Fruit fly (Drosophila melanogaster) whole organism, embryonic: ENCODE results near the gene GILT3.

Experiments
- Atf6 ChIP-seq: fragments of 200-800 bp; sonication (Bioruptor generic); IDR thresholded peaks from 2 replicates; pipeline ENCODE4 v1.3.6; 2022; ENCODE audit warnings: missing biosample characterization, missing genetic modification characterization
- Blimp-1 ChIP-seq: fragments of 200-800 bp; sonication (Bioruptor generic); optimal IDR thresholded peaks from 3 replicates; lab custom pipeline; 2018; ENCODE audit warnings: missing biosample characterization, missing genetic modification characterization, mild to moderate bottlenecking, moderate library complexity, missing genetic modification reagents
- CG10543 ChIP-seq: fragments of 200-800 bp; sonication (Bioruptor generic); optimal IDR thresholded peaks from 3 replicates; lab custom pipeline; 2017; ENCODE audit warnings: missing biosample characterization, mild to moderate bottlenecking, missing genetic modification characterization, moderate library complexity
- CG12219 ChIP-seq: fragments of 200-800 bp; sonication (Bioruptor generic); optimal IDR thresholded peaks from 3 replicates; lab custom pipeline; 2018; ENCODE audit warnings: missing biosample characterization, mild to moderate bottlenecking, missing genetic modification characterization
- CG17385 ChIP-seq: fragments of 200-800 bp; sonication (Bioruptor generic); optimal IDR thresholded peaks from 3 replicates; lab custom pipeline; 2018; ENCODE audit warnings: missing biosample characterization, mild to moderate bottlenecking, missing genetic modification characterization
- CG1792 ChIP-seq: fragments of 200-800 bp; sonication (Bioruptor generic); optimal IDR thresholded peaks from 2 replicates; lab custom pipeline; 2016; ENCODE audit warnings: missing biosample characterization, missing genetic modification characterization
- CG18011 ChIP-seq: fragments of 200-800 bp; sonication (Bioruptor generic); optimal IDR thresholded peaks from 2 replicates; lab custom pipeline; 2017; ENCODE audit warnings: missing biosample characterization, missing genetic modification characterization, mild to moderate bottlenecking, moderate library complexity, missing genotype
- CG18476 ChIP-seq: fragments of 200-800 bp; sonication (Bioruptor generic); optimal IDR thresholded peaks from 2 replicates; lab custom pipeline; 2016; ENCODE audit warnings: missing biosample characterization, mild to moderate bottlenecking, missing genetic modification characterization
- CG2202 ChIP-seq: fragments of 200-800 bp; sonication (Bioruptor generic); optimal IDR thresholded peaks from 2 replicates; lab custom pipeline; 2018; ENCODE audit warnings: missing biosample characterization, mild to moderate bottlenecking, missing genetic modification characterization
- CG2678 ChIP-seq: fragments of 200-800 bp; sonication (Bioruptor generic); optimal IDR thresholded peaks from 3 replicates; lab custom pipeline; 2019; ENCODE audit warnings: missing biosample characterization, mild to moderate bottlenecking, missing genetic modification characterization, moderate library complexity
- CG2712 ChIP-seq: fragments of 200-800 bp; optimal IDR thresholded peaks from 3 replicates; lab custom pipeline; 2019; ENCODE audit warnings: missing biosample characterization, mild to moderate bottlenecking, missing genetic modification characterization, moderate library complexity
- CG31224 ChIP-seq: fragments of 200-800 bp; sonication (Bioruptor generic); IDR thresholded peaks from 2 replicates; pipeline ENCODE4 v1.3.6; 2022; ENCODE audit warnings: missing biosample characterization, missing genetic modification characterization
- CG31441 ChIP-seq: fragments of 200-800 bp; sonication (Bioruptor generic); IDR thresholded peaks from 2 replicates; pipeline ENCODE4 v1.3.6; 2022; ENCODE audit warnings: missing biosample characterization, missing genetic modification characterization
- CG3726 ChIP-seq: fragments of 200-800 bp; sonication (Bioruptor generic); IDR thresholded peaks from 3 replicates; pipeline ENCODE4, ENCODE4 v1.3.6; 2022; ENCODE audit warnings: missing biosample characterization, missing genetic modification characterization
- CG4404 ChIP-seq: fragments of 200-800 bp; sonication (Bioruptor generic); IDR thresholded peaks from 2 replicates; pipeline ENCODE4 v1.3.6; 2022; ENCODE audit warnings: missing biosample characterization, missing genetic modification characterization
- CG4707 ChIP-seq: fragments of 200-800 bp; sonication (Bioruptor generic); optimal IDR thresholded peaks from 2 replicates; lab custom pipeline; 2018; ENCODE audit warnings: missing biosample characterization, mild to moderate bottlenecking, missing genetic modification characterization, moderate library complexity
- CG4820 ChIP-seq: fragments of 200-800 bp; sonication (Bioruptor generic); optimal IDR thresholded peaks from 3 replicates; lab custom pipeline; 2016; ENCODE audit warnings: missing biosample characterization, missing genetic modification characterization
- CG6254 ChIP-seq: fragments of 200-800 bp; sonication (Bioruptor generic); optimal IDR thresholded peaks from 3 replicates; lab custom pipeline; 2017; ENCODE audit warnings: mild to moderate bottlenecking, missing biosample characterization, missing genetic modification reagents, missing genetic modification characterization
- CG8359 ChIP-seq: fragments of 200-800 bp; sonication (Bioruptor generic); optimal IDR thresholded peaks from 2 replicates; lab custom pipeline; 2017; ENCODE audit warnings: missing biosample characterization, mild to moderate bottlenecking, missing genetic modification characterization, borderline replicate concordance
- CG8478 ChIP-seq: fragments of >200 bp; optimal IDR thresholded peaks from 2 replicates; lab custom pipeline; 2018
- CHES-1-like ChIP-seq: fragments of 200-800 bp; sonication (Bioruptor generic); optimal IDR thresholded peaks from 2 replicates; lab custom pipeline; 2016; ENCODE audit warnings: missing biosample characterization, missing genetic modification characterization
- CoRest ChIP-seq: fragments of 200-800 bp; sonication (Bioruptor generic); optimal IDR thresholded peaks from 3 replicates; lab custom pipeline; 2018; ENCODE audit warnings: missing biosample characterization, mild to moderate bottlenecking, missing genetic modification characterization, moderate library complexity
- H15 ChIP-seq: fragments of 200-800 bp; sonication (Bioruptor generic); IDR thresholded peaks from 3 replicates; pipeline ENCODE4 v1.3.6; 2022; ENCODE audit warnings: missing biosample characterization, missing genetic modification characterization
- Lhr ChIP-seq: fragments of 200-800 bp; sonication (Bioruptor generic); optimal IDR thresholded peaks from 3 replicates; lab custom pipeline; 2017; ENCODE audit warnings: mild to moderate bottlenecking, missing biosample characterization, missing genetic modification reagents, missing genetic modification characterization
- Lim3 ChIP-seq: fragments of 200-800 bp; sonication (Bioruptor generic); IDR thresholded peaks from 2 replicates; pipeline ENCODE4 v1.3.6; 2022; ENCODE audit warnings: missing biosample characterization, missing genetic modification characterization
- Myb ChIP-seq: fragments of 200-800 bp; sonication (Bioruptor generic); optimal IDR thresholded peaks from 2 replicates; lab custom pipeline; 2016; ENCODE audit warnings: missing biosample characterization, missing genetic modification characterization
- Sox102F ChIP-seq: fragments of 200-800 bp; sonication (Bioruptor generic); optimal IDR thresholded peaks from 2 replicates; lab custom pipeline; 2018; ENCODE audit warnings: missing biosample characterization, mild to moderate bottlenecking, missing genetic modification characterization, moderate library complexity
- aop ChIP-seq: fragments of 200-800 bp; sonication (Bioruptor generic); IDR thresholded peaks from 2 replicates; pipeline ENCODE4 v1.3.6; 2022; ENCODE audit warnings: missing biosample characterization, missing genetic modification characterization
- chif ChIP-seq, 2 experiments: fragments of 200-800 bp; sonication (Bioruptor generic); optimal IDR thresholded peaks; 3 replicates each; lab custom pipeline; 2016; ENCODE audit warnings: missing biosample characterization in 2 of 2, missing genetic modification characterization in 2 of 2
- chm ChIP-seq: fragments of 200-800 bp; sonication (Bioruptor generic); IDR thresholded peaks from 2 replicates; pipeline ENCODE4 v1.3.6; 2022; ENCODE audit warnings: missing biosample characterization, missing genetic modification characterization
- ems ChIP-seq: fragments of 200-800 bp; sonication (Bioruptor generic); optimal IDR thresholded peaks from 3 replicates; lab custom pipeline; 2016; ENCODE audit warnings: missing biosample characterization, missing genetic modification characterization
- ftz-f1 ChIP-seq: fragments of 200-800 bp; sonication (Bioruptor generic); optimal IDR thresholded peaks from 2 replicates; lab custom pipeline; 2016; ENCODE audit warnings: missing biosample characterization, missing genetic modification characterization
- fu2 ChIP-seq: fragments of 200-800 bp; sonication (Bioruptor generic); optimal IDR thresholded peaks from 2 replicates; lab custom pipeline; 2016; ENCODE audit warnings: missing biosample characterization, missing genetic modification characterization
- grn ChIP-seq: fragments of 200-800 bp; sonication (Bioruptor generic); optimal IDR thresholded peaks from 3 replicates; lab custom pipeline; 2017; ENCODE audit warnings: missing biosample characterization, missing genetic modification characterization
- hkb ChIP-seq, 2 experiments: fragments of 200-800 bp in 1 of 2; fragments of >200 bp in 1 of 2; sonication (Bioruptor generic) in 1 of 2; IDR thresholded peaks in 1 of 2; optimal IDR thresholded peaks in 1 of 2; 2 replicates each; pipeline versions ENCODE4 v1.3.6 to Lab custom; 2017 to 2022; ENCODE audit warnings: missing biosample characterization in 1 of 2, missing genetic modification characterization in 1 of 2
- insv ChIP-seq, 2 experiments: fragments of 200-800 bp; sonication (Bioruptor generic); optimal IDR thresholded peaks; 3 replicates each; lab custom pipeline; 2016 to 2018; ENCODE audit warnings: missing biosample characterization in 2 of 2, missing genetic modification characterization in 2 of 2
- jumu ChIP-seq: fragments of 200-800 bp; sonication (Bioruptor generic); optimal IDR thresholded peaks from 3 replicates; lab custom pipeline; 2016; ENCODE audit warnings: missing biosample characterization, missing genetic modification characterization
- lab ChIP-seq: fragments of 200-800 bp; sonication (Bioruptor generic); optimal IDR thresholded peaks from 3 replicates; lab custom pipeline; 2017; ENCODE audit warnings: missing biosample characterization, missing genetic modification characterization, mild to moderate bottlenecking, moderate library complexity, missing genetic modification reagents
- p53 ChIP-seq: fragments of 200-800 bp; sonication (Bioruptor generic); optimal IDR thresholded peaks from 2 replicates; lab custom pipeline; 2016; ENCODE audit warnings: missing biosample characterization, missing genetic modification characterization
- pros ChIP-seq: fragments of 200-800 bp; sonication (Bioruptor generic); optimal IDR thresholded peaks from 3 replicates; lab custom pipeline; 2019; ENCODE audit warnings: missing biosample characterization, mild to moderate bottlenecking, missing genetic modification characterization, moderate library complexity
- psq ChIP-seq: fragments of 200-800 bp; sonication (Bioruptor generic); optimal IDR thresholded peaks from 2 replicates; lab custom pipeline; 2017; ENCODE audit warnings: missing biosample characterization, missing genetic modification characterization
- pum ChIP-seq: fragments of 200-800 bp; sonication (Bioruptor generic); optimal IDR thresholded peaks from 2 replicates; lab custom pipeline; 2016; ENCODE audit warnings: missing biosample characterization, missing genetic modification characterization
- sc ChIP-seq, 3 experiments: fragments of >200 bp in 2 of 3; fragments of 200-800 bp in 1 of 3; sonication (Bioruptor generic) in 1 of 3; optimal IDR thresholded peaks; 2 replicates in 2 of 3; 3 replicates in 1 of 3; lab custom pipeline; 2017; ENCODE audit warnings: mild to moderate bottlenecking in 1 of 3, missing biosample characterization in 1 of 3, missing genetic modification characterization in 1 of 3, missing genetic modification reagents in 1 of 3
- ssp ChIP-seq: fragments of 200-800 bp; sonication (Bioruptor generic); IDR thresholded peaks from 2 replicates; pipeline ENCODE4 v1.3.6; 2022; ENCODE audit warnings: missing biosample characterization, missing genetic modification characterization
- stc ChIP-seq: fragments of 200-800 bp; sonication (Bioruptor generic); IDR thresholded peaks from 2 replicates; pipeline ENCODE4 v1.3.6; 2022; ENCODE audit warnings: missing biosample characterization, missing genetic modification characterization
- tgo ChIP-seq: fragments of 200-800 bp; sonication (Bioruptor generic); IDR thresholded peaks from 3 replicates; pipeline ENCODE4 v1.3.6; 2022; ENCODE audit warnings: missing biosample characterization, missing genetic modification characterization
- unpg ChIP-seq: fragments of 200-800 bp; sonication (Bioruptor generic); optimal IDR thresholded peaks from 3 replicates; lab custom pipeline; 2018; ENCODE audit warnings: missing biosample characterization, mild to moderate bottlenecking, missing genetic modification characterization, moderate library complexity
- vnd ChIP-seq: fragments of 200-800 bp; sonication (Bioruptor generic); IDR thresholded peaks from 3 replicates; pipeline ENCODE4 v1.3.6; 2022; ENCODE audit warnings: missing biosample characterization, missing genetic modification characterization; ENCODE audit not compliant: partially characterized antibody

Gene GILT3

DNA sequence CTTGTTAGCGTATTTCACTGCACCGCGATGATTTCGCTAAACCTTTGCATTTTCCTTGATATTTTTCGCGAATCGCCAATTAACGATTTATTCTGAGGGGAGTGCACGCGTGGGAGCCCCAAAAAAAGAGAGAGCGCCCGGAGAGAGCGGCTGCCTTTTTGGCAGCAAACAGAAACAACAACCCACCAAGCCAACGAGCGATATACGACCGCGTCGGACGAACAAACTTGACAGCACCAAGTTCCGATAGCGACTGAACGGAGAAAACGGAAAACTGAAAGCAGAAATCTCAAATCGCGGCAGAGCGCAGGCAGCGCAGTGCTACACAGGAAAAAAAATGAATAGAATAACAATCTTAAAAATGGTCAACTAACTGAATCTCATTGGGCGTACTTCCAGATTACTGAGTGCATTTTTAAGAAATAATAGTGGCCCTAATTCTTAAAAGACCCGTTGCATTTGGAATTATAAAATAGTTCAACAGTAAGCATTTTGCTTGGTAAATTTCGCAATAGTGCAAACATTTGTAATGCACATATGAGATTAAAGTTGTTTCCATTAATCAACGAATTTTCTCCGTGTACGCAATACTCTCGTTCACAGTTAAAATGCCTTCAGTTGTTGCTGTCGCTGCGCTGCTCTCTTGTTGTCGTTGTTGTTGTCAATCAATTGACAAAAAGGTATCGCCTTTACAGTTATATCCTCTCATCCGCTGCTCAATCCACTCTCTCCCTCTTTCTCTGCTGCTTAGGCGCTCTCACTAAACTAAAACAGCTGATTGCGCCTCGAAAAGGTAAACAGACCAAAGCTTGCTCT, 7.5 kb upstream of the GILT3 start, which contains the start of gene CG31145 (continued):
- TF ChIP-seq CHES-1-like (GFP tag; lab: Kevin White, UChicago) (peak; percentile 100), Atf6 (peak; percentile 100), psq (peak; percentile 97), CG17385 (GFP tag; lab: Kevin White, UChicago) (peak; percentile 99), CG10543 (peak; percentile 99), p53 (GFP tag; lab: Kevin White, UChicago) (peak; percentile 98), CG8478 (lab: Kevin White, UChicago) (no peak), chif (GFP tag; optimal IDR thresholded peaks at IDR 0.05; lab: Kevin White, UChicago) (peak; percentile 99), CG18476 (peak; percentile 99), sc (optimal IDR thresholded peaks at IDR 0.05; lab: Kevin White, UChicago) (no peak), sc (GFP tag; optimal IDR thresholded peaks at IDR 0.05; lab: Kevin White, UChicago) (peak; percentile 99), CG2202 (tag; lab: Kevin White, UChicago) (peak; percentile 96), CG8359 (GFP tag; lab: Kevin White, UChicago) (peak; percentile 96), vnd (GFP tag; lab: Robert Waterston, UW) (no peak), stc (GFP tag; lab: Robert Waterston, UW) (peak; percentile 99), pum (GFP tag; lab: Kevin White, UChicago) (peak; percentile 100), CG2678 (peak; percentile 100), CoRest (tag; lab: Kevin White, UChicago) (peak; percentile 100), Lim3 (GFP tag; lab: Robert Waterston, UW) (peak; percentile 98), jumu (GFP tag; lab: Kevin White, UChicago) (peak; percentile 99), unpg (peak; percentile 99), H15 (GFP tag; lab: Robert Waterston, UW) (peak; percentile 98), lab (GFP tag; lab: Kevin White, UChicago) (peak; percentile 100), ems (GFP tag; lab: Kevin White, UChicago) (peak; percentile 99), Sox102F (GFP tag; lab: Kevin White, UChicago) (peak; percentile 100), CG31224 (peak; percentile 98), ssp (peak; percentile 95), CG18011 (GFP tag; lab: Kevin White, UChicago) (peak; percentile 94), hkb (optimal IDR thresholded peaks at IDR 0.05; lab: Kevin White, UChicago) (no peak), hkb (GFP tag; IDR thresholded peaks at IDR 0.05; lab: Robert Waterston, UW) (peak; percentile 99), aop (GFP tag; lab: Robert Waterston, UW) (peak; percentile 86), Blimp-1 (peak; percentile 98), grn (peak; percentile 95), CG12219 (GFP tag; lab: Kevin White, UChicago) (peak; percentile 99), CG4404 (GFP tag; lab: Robert Waterston, UW) (peak; percentile 98), CG3726 (GFP tag; lab: Robert Waterston, UW) (peak; percentile 99), insv (GFP tag; optimal IDR thresholded peaks at IDR 0.05; lab: Kevin White, UChicago) (peak; percentile 76 to 83), fu2 (GFP tag; lab: Kevin White, UChicago) (peak; percentile 99), CG4707 (GFP tag; lab: Kevin White, UChicago) (peak; percentile 95), CG6254 (peak; percentile 97), ftz-f1 (GFP tag; lab: Kevin White, UChicago) (peak; percentile 90), Lhr (GFP tag; lab: Kevin White, UChicago) (peak; percentile 98), CG1792 (peak; percentile 99), CG4820 (GFP tag; lab: Kevin White, UChicago) (peak; percentile 99), tgo (peak; percentile 99), pros (GFP tag; lab: Kevin White, UChicago) (peak; percentile 61), Myb (GFP tag; lab: Kevin White, UChicago) (peak; percentile 96), CG31441 (GFP tag; lab: Robert Waterston, UW) (peak; percentile 100), CG2712 (tag; lab: Kevin White, UChicago) (peak; percentile 99), chm (GFP tag; lab: Robert Waterston, UW) (peak; percentile 95)
